Fruit fly (Drosophila melanogaster) whole organism, embryonic: ENCODE results near the gene Nin.
A peak's percentile ranks its signal among the peaks of the same experiment; 100 is the strongest.

ENCODE experiments used
- Atf6 ChIP-seq: fragments of 200-800 bp; sonication (Bioruptor generic); IDR thresholded peaks from 2 replicates; pipeline ENCODE4 v1.3.6; 2022; ENCODE audit warnings: missing biosample characterization, missing genetic modification characterization
- BtbVII ChIP-seq: fragments of 200-800 bp; sonication (Bioruptor generic); optimal IDR thresholded peaks from 3 replicates; lab custom pipeline; 2017; ENCODE audit warnings: missing biosample characterization, mild to moderate bottlenecking, missing genetic modification characterization
- CG10565 ChIP-seq: fragments of 200-800 bp; sonication (Bioruptor generic); optimal IDR thresholded peaks from 3 replicates; lab custom pipeline; 2016; ENCODE audit warnings: missing biosample characterization, mild to moderate bottlenecking, missing genetic modification characterization
- CG11560 ChIP-seq: fragments of 200-800 bp; sonication (Bioruptor generic); IDR thresholded peaks from 3 replicates; pipeline ENCODE4 v1.3.6; 2022; ENCODE audit warnings: missing biosample characterization, missing genetic modification characterization
- CG1602 ChIP-seq: fragments of 200-800 bp; sonication (Bioruptor generic); optimal IDR thresholded peaks from 3 replicates; lab custom pipeline; 2016; ENCODE audit warnings: missing biosample characterization, missing genetic modification characterization
- CG2875 ChIP-seq: fragments of 200-800 bp; sonication (Bioruptor generic); optimal IDR thresholded peaks from 2 replicates; lab custom pipeline; 2017; ENCODE audit warnings: missing biosample characterization, mild to moderate bottlenecking, missing genetic modification characterization, missing genetic modification reagents
- CG2889 ChIP-seq: fragments of 200-800 bp; sonication (Bioruptor generic); IDR thresholded peaks from 3 replicates; pipeline ENCODE4 v1.3.6; 2022; ENCODE audit warnings: missing biosample characterization, missing genetic modification characterization
- CG30403 ChIP-seq: fragments of 200-800 bp; sonication (Bioruptor generic); optimal IDR thresholded peaks from 3 replicates; lab custom pipeline; 2016; ENCODE audit warnings: missing biosample characterization, missing genetic modification characterization
- CG32532 ChIP-seq: fragments of 200-800 bp; sonication (Bioruptor generic); IDR thresholded peaks from 2 replicates; pipeline ENCODE4 v1.3.6; 2022; ENCODE audit warnings: missing biosample characterization, missing genetic modification characterization
- CG3838 ChIP-seq: fragments of 200-800 bp; sonication (Bioruptor generic); optimal IDR thresholded peaks from 3 replicates; lab custom pipeline; 2016; ENCODE audit warnings: missing biosample characterization, missing genetic modification characterization
- CG3995 ChIP-seq: fragments of 200-800 bp; sonication (Bioruptor generic); optimal IDR thresholded peaks from 3 replicates; lab custom pipeline; 2016; ENCODE audit warnings: missing biosample characterization, missing genetic modification characterization
- CG7271 ChIP-seq: fragments of 200-800 bp; sonication (Bioruptor generic); optimal IDR thresholded peaks from 2 replicates; lab custom pipeline; 2018; ENCODE audit warnings: missing biosample characterization, mild to moderate bottlenecking, missing genetic modification characterization, moderate library complexity
- CG7839 ChIP-seq: fragments of 200-800 bp; sonication (Bioruptor generic); optimal IDR thresholded peaks from 3 replicates; lab custom pipeline; 2018; ENCODE audit warnings: missing biosample characterization, mild to moderate bottlenecking, missing genetic modification characterization, moderate library complexity
- CG8089 ChIP-seq: fragments of 200-800 bp; sonication (Bioruptor generic); optimal IDR thresholded peaks from 3 replicates; lab custom pipeline; 2016; ENCODE audit warnings: missing biosample characterization, missing genetic modification characterization
- CG8359 ChIP-seq: fragments of 200-800 bp; sonication (Bioruptor generic); optimal IDR thresholded peaks from 2 replicates; lab custom pipeline; 2017; ENCODE audit warnings: missing biosample characterization, mild to moderate bottlenecking, missing genetic modification characterization, borderline replicate concordance
- Dip3 ChIP-seq: fragments of 200-800 bp; sonication (Bioruptor generic); optimal IDR thresholded peaks from 3 replicates; lab custom pipeline; 2016; ENCODE audit warnings: missing biosample characterization, missing genetic modification characterization
- Ets97D ChIP-seq: fragments of 200-800 bp; sonication (Bioruptor generic); optimal IDR thresholded peaks from 3 replicates; lab custom pipeline; 2016; ENCODE audit warnings: missing biosample characterization, missing genetic modification characterization
- GATAe ChIP-seq: fragments of 200-800 bp; sonication (Bioruptor generic); conservative IDR thresholded peaks from 2 replicates; pipeline ENCODE4 v1.3.6; 2022; ENCODE audit warnings: missing biosample characterization, missing genetic modification characterization
- Hand ChIP-seq: fragments of 200-800 bp; sonication (Bioruptor generic); optimal IDR thresholded peaks from 2 replicates; lab custom pipeline; 2017; ENCODE audit warnings: mild to moderate bottlenecking, missing biosample characterization, missing genetic modification reagents, missing genetic modification characterization
- NFAT ChIP-seq: fragments of 200-800 bp; sonication (Bioruptor generic); IDR thresholded peaks from 2 replicates; pipeline ENCODE4 v1.3.6; 2022; ENCODE audit warnings: missing biosample characterization, missing genetic modification characterization
- Neu2 ChIP-seq: fragments of 200-800 bp; sonication (Bioruptor generic); optimal IDR thresholded peaks from 3 replicates; lab custom pipeline; 2016; ENCODE audit warnings: missing biosample characterization, missing genetic modification characterization, borderline replicate concordance
- Pdp1 ChIP-seq, 2 experiments: fragments of 200-800 bp; sonication (Bioruptor generic); optimal IDR thresholded peaks; 3 replicates each; lab custom pipeline; 2016; ENCODE audit warnings: missing biosample characterization in 2 of 2, missing genetic modification characterization in 2 of 2, mild to moderate bottlenecking in 1 of 2, moderate library complexity in 1 of 2
- Sox100B ChIP-seq: fragments of 200-800 bp; sonication (Bioruptor generic); optimal IDR thresholded peaks from 3 replicates; lab custom pipeline; 2018; ENCODE audit warnings: missing biosample characterization, mild to moderate bottlenecking, missing genetic modification characterization
- Xrp1 ChIP-seq: fragments of 200-800 bp; sonication (Bioruptor generic); IDR thresholded peaks from 2 replicates; pipeline ENCODE4 v1.3.6; 2022; ENCODE audit warnings: missing biosample characterization, missing genetic modification characterization
- ase ChIP-seq: fragments of 200-800 bp; sonication (Bioruptor generic); IDR thresholded peaks from 3 replicates; pipeline ENCODE4 v1.3.6; 2022; ENCODE audit warnings: missing biosample characterization, missing genetic modification characterization
- cato ChIP-seq: fragments of 200-800 bp; sonication (Bioruptor generic); optimal IDR thresholded peaks from 2 replicates; lab custom pipeline; 2016; ENCODE audit warnings: missing biosample characterization, missing genetic modification characterization, borderline replicate concordance
- cg ChIP-seq: fragments of 200-800 bp; sonication (Bioruptor generic); optimal IDR thresholded peaks from 3 replicates; lab custom pipeline; 2019; ENCODE audit warnings: missing biosample characterization, mild to moderate bottlenecking, missing genetic modification characterization, moderate library complexity
- croc ChIP-seq: fragments of 200-800 bp; sonication (Bioruptor generic); conservative IDR thresholded peaks from 3 replicates; pipeline ENCODE4 v1.3.6; 2022; ENCODE audit warnings: missing biosample characterization, missing genetic modification characterization
- dpn ChIP-seq, 2 experiments: fragments of 200-800 bp; sonication (Bioruptor generic); optimal IDR thresholded peaks; 3 replicates each; lab custom pipeline; 2016; ENCODE audit warnings: missing biosample characterization in 2 of 2, missing genetic modification characterization in 2 of 2
- en ChIP-seq: fragments of 200-800 bp; sonication (Bioruptor generic); optimal IDR thresholded peaks from 2 replicates; lab custom pipeline; 2016; ENCODE audit warnings: missing biosample characterization, missing genetic modification characterization
- ftz-f1 ChIP-seq: fragments of 200-800 bp; sonication (Bioruptor generic); optimal IDR thresholded peaks from 2 replicates; lab custom pipeline; 2016; ENCODE audit warnings: missing biosample characterization, missing genetic modification characterization
- hbn ChIP-seq: fragments of 200-800 bp; sonication (Bioruptor generic); IDR thresholded peaks from 2 replicates; pipeline ENCODE4 v1.3.6; 2022; ENCODE audit warnings: missing biosample characterization, missing genetic modification characterization; ENCODE audit not compliant: partially characterized antibody
- her ChIP-seq: fragments of 200-800 bp; sonication (Bioruptor generic); optimal IDR thresholded peaks from 2 replicates; lab custom pipeline; 2016; ENCODE audit warnings: missing biosample characterization, missing genetic modification characterization
- jumu ChIP-seq: fragments of 200-800 bp; sonication (Bioruptor generic); optimal IDR thresholded peaks from 3 replicates; lab custom pipeline; 2016; ENCODE audit warnings: missing biosample characterization, missing genetic modification characterization
- lbe ChIP-seq: fragments of 200-800 bp; sonication (Bioruptor generic); optimal IDR thresholded peaks from 2 replicates; lab custom pipeline; 2016; ENCODE audit warnings: missing biosample characterization, mild to moderate bottlenecking, missing genetic modification characterization
- pho ChIP-seq: fragments of 200-800 bp; sonication (Bioruptor generic); optimal IDR thresholded peaks from 2 replicates; lab custom pipeline; 2016; ENCODE audit warnings: missing biosample characterization, missing genetic modification characterization
- phol ChIP-seq: fragments of 200-800 bp; sonication (Bioruptor generic); optimal IDR thresholded peaks from 3 replicates; lab custom pipeline; 2018; ENCODE audit warnings: missing biosample characterization, mild to moderate bottlenecking, missing genetic modification characterization, moderate library complexity
- pzg ChIP-seq: fragments of 200-800 bp; sonication (Bioruptor generic); optimal IDR thresholded peaks from 3 replicates; lab custom pipeline; 2018; ENCODE audit warnings: missing biosample characterization, mild to moderate bottlenecking, missing genetic modification characterization, moderate library complexity
- sc ChIP-seq, 3 experiments: fragments of >200 bp in 2 of 3; fragments of 200-800 bp in 1 of 3; sonication (Bioruptor generic) in 1 of 3; optimal IDR thresholded peaks; 2 replicates in 2 of 3; 3 replicates in 1 of 3; lab custom pipeline; 2017; ENCODE audit warnings: mild to moderate bottlenecking in 1 of 3, missing biosample characterization in 1 of 3, missing genetic modification characterization in 1 of 3, missing genetic modification reagents in 1 of 3
- sens ChIP-seq: fragments of 200-800 bp; sonication (Bioruptor generic); peaks from one replicate; lab custom pipeline; 2016; ENCODE audit warnings: missing biosample characterization, missing genetic modification characterization
- shn ChIP-seq: fragments of 200-800 bp; sonication (Bioruptor generic); optimal IDR thresholded peaks from 3 replicates; lab custom pipeline; 2016; ENCODE audit warnings: missing biosample characterization, missing genetic modification characterization
- sim ChIP-seq: fragments of 200-800 bp; sonication (Bioruptor generic); IDR thresholded peaks from 2 replicates; pipeline ENCODE4 v1.3.6; 2022; ENCODE audit warnings: missing biosample characterization, missing genetic modification characterization
- sna ChIP-seq: fragments of 200-800 bp; sonication (Bioruptor generic); IDR thresholded peaks from 2 replicates; pipeline ENCODE4 v1.3.6; 2022; ENCODE audit warnings: missing biosample characterization, missing genetic modification characterization; ENCODE audit not compliant: partially characterized antibody
- tio ChIP-seq: fragments of 200-800 bp; sonication (Bioruptor generic); optimal IDR thresholded peaks from 2 replicates; lab custom pipeline; 2017; ENCODE audit warnings: missing biosample characterization, missing genetic modification characterization, inconsistent platforms
- tna ChIP-seq: fragments of 200-800 bp; sonication (Bioruptor generic); IDR thresholded peaks from 2 replicates; pipeline ENCODE4 v1.3.6; 2022; ENCODE audit warnings: missing biosample characterization, missing genetic modification characterization; ENCODE audit not compliant: partially characterized antibody
- trem ChIP-seq: fragments of 200-800 bp; optimal IDR thresholded peaks from 3 replicates; lab custom pipeline; 2019; ENCODE audit warnings: missing biosample characterization, mild to moderate bottlenecking, missing genetic modification characterization, moderate library complexity
- twi ChIP-seq: fragments of 200-800 bp; optimal IDR thresholded peaks from 2 replicates; lab custom pipeline; 2019; ENCODE audit warnings: missing biosample characterization, mild to moderate bottlenecking, missing genetic modification characterization, moderate library complexity
- vfl ChIP-seq: fragments of 200-800 bp; sonication (Bioruptor generic); optimal IDR thresholded peaks from 2 replicates; lab custom pipeline; 2016; ENCODE audit warnings: missing biosample characterization, missing genetic modification characterization
- wdn ChIP-seq: fragments of 200-800 bp; sonication (Bioruptor generic); IDR thresholded peaks from 2 replicates; pipeline ENCODE4 v1.3.6; 2022; ENCODE audit warnings: missing biosample characterization, missing genetic modification characterization

Gene Nin

dm6 chr2L:5297289-5297960 lies 19.1 kb upstream of the Nin start (continued):
- TF ChIP-seq cg (GFP tag; lab: Kevin White, UChicago) (no peak), CG32532 (GFP tag; lab: Robert Waterston, UW) (no peak), croc (GFP tag; lab: Robert Waterston, UW) (peak; percentile 57; the same call in 2 of the 3 replicates), CG11560 (no peak), phol (peak; percentile 67), Atf6 (no peak), lbe (GFP tag; lab: Kevin White, UChicago) (peak; percentile 49), Hand (GFP tag; lab: Kevin White, UChicago) (no peak), jumu (GFP tag; lab: Kevin White, UChicago) (no peak), dpn (GFP tag; optimal IDR thresholded peaks at IDR 0.05; lab: Kevin White, UChicago) (peak in 1 of 2 experiments; percentile 18), her (GFP tag; lab: Kevin White, UChicago) (no peak), CG10565 (GFP tag; lab: Kevin White, UChicago) (no peak), sna (GFP tag; lab: Robert Waterston, UW) (no peak), NFAT (GFP tag; lab: Robert Waterston, UW) (no peak), trem (tag; lab: Kevin White, UChicago) (peak; percentile 22), tio (GFP tag; lab: Kevin White, UChicago) (no peak), BtbVII (peak; percentile 37), wdn (GFP tag; lab: Robert Waterston, UW) (no peak), CG30403 (peak; percentile 11), sc (optimal IDR thresholded peaks at IDR 0.05; lab: Kevin White, UChicago) (no peak), sc (GFP tag; optimal IDR thresholded peaks at IDR 0.05; lab: Kevin White, UChicago) (peak; percentile 57), CG8359 (GFP tag; lab: Kevin White, UChicago) (no peak), pzg (GFP tag; lab: Kevin White, UChicago) (no peak), ftz-f1 (no peak), Dip3 (no peak), CG8089 (GFP tag; lab: Kevin White, UChicago) (peak; percentile 27), shn (GFP tag; lab: Kevin White, UChicago) (no peak), hbn (no peak), tna (no peak), CG1602 (GFP tag; lab: Kevin White, UChicago) (peak; percentile 19), en (no peak), vfl (no peak), pho (GFP tag; lab: Kevin White, UChicago) (no peak), Neu2 (GFP tag; lab: Kevin White, UChicago) (no peak), CG7271 (tag; lab: Kevin White, UChicago) (no peak), sens (GFP tag; lab: Kevin White, UChicago) (peak; percentile 91), ase (GFP tag; lab: Robert Waterston, UW) (0 out of 3 replicates have a peak, but pooled peaks have one; percentile 6), Ets97D (GFP tag; lab: Kevin White, UChicago) (no peak), Xrp1 (GFP tag; lab: Robert Waterston, UW) (peak; percentile 29; the same call in 1 of the 2 replicates), Sox100B (peak; percentile 26), cato (GFP tag; lab: Kevin White, UChicago) (peak; percentile 32), CG3838 (no peak), CG2889 (0 out of 3 replicates have a peak, but pooled peaks have one; percentile 29), CG2875 (GFP tag; lab: Kevin White, UChicago) (peak; percentile 20), GATAe (GFP tag; lab: Robert Waterston, UW) (no peak), Pdp1 (GFP tag; optimal IDR thresholded peaks at IDR 0.05; lab: Kevin White, UChicago) (peak; percentile 17 to 81), CG7839 (peak; percentile 62), sim (GFP tag; lab: Robert Waterston, UW) (no peak), twi (tag; lab: Kevin White, UChicago) (peak; percentile 15), CG3995 (no peak)
